Worm (Caenorhabditis elegans): ENCODE measurements around the gene Y73B6BL.14.

DNA sequence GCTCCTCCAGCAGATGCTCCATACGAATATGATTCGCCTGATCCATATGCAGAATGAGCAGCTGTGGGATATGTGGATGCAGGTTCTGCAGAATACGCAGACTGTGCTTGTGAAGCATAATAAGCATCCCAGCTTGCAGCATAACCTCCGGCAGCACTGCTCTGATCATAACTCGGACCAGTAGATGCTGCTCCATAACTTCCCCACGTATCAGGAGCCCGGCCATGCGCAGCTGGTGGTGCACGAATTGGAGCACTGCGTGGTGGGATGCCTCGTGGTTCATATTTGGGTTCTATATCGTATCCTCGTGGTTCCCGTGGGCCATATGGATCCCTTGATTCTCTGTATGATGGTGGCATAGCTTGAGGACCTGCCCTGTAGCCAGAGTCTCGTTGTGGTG lies 30.9 kb upstream of the Y73B6BL.14 start:
- no peak for TF ChIP-seq blmp-1 (tag; optimal IDR thresholded peaks at IDR 0.05; ENCODE audit: insufficient read depth)
- TF ChIP-seq nhr-11 (tag; optimal IDR thresholded peaks at IDR 0.05), result no peak
- TF ChIP-seq ZK546.5 (tag; optimal IDR thresholded peaks at IDR 0.05), result no peak
- no peak for TF ChIP-seq nhr-237 (tag; optimal IDR thresholded peaks at IDR 0.05)
- TF ChIP-seq mdl-1 (tag; optimal IDR thresholded peaks at IDR 0.05), result no peak
- no peak for TF ChIP-seq ama-1 (optimal IDR thresholded peaks at IDR 0.05)
- TF ChIP-seq zag-1 (tag; optimal IDR thresholded peaks at IDR 0.05), result no peak
- no peak for TF ChIP-seq lsy-2 (tag; optimal IDR thresholded peaks at IDR 0.05)
- TF ChIP-seq lin-11 (tag; optimal IDR thresholded peaks at IDR 0.05), result no peak
- TF ChIP-seq nhr-10 (tag; optimal IDR thresholded peaks at IDR 0.05), result no peak
- TF ChIP-seq nhr-77 (tag; optimal IDR thresholded peaks at IDR 0.05), result no peak
- no peak for TF ChIP-seq nhr-12 (tag; optimal IDR thresholded peaks at IDR 0.05)
- no peak for TF ChIP-seq F13H6.1 (tag; optimal IDR thresholded peaks at IDR 0.05)
